Fruit fly (Drosophila melanogaster): ENCODE measurements around the gene CG6761.

Gene CG6761

DNA sequence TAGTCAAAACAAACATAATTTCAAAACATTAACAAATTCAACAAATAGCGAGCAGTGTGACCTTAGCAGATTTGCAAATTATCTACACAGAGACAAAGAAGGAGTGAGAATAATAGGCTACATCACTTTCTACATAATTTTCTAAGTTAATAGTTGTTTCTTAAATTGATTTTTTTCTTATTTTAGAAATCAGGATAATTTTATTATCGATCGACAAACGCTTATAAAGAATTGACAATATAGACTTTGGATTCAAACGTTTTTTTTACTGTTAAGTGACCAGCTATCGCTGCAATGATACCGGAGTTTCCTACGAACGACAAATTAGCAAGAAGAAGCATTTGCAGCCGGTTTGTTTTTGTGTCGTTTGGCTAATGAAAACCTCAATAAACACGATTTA is 19.7 kb upstream of the CG6761 start, which contains the start of the genes nbs and defl (continued):
- TF ChIP-seq CG15601 (tag; optimal IDR thresholded peaks at IDR 0.05), result no peak
- TF ChIP-seq dpn (GFP tag; optimal IDR thresholded peaks at IDR 0.05), result peak; percentile 77 to 86
- TF ChIP-seq sens-2 (GFP tag; IDR thresholded peaks at IDR 0.05), result no peak
- TF ChIP-seq lov (optimal IDR thresholded peaks at IDR 0.05), result no peak
- 0 out of 3 replicates have a peak, but pooled peaks have one; percentile 20 for TF ChIP-seq lov (GFP tag; IDR thresholded peaks at IDR 0.05)
- peak; percentile 72; the same call in 2 of the 3 replicates for TF ChIP-seq tgo (GFP tag; IDR thresholded peaks at IDR 0.05)
- peak; percentile 60 for TF ChIP-seq scrt (GFP tag; optimal IDR thresholded peaks at IDR 0.05)
- TF ChIP-seq ro (GFP tag; IDR thresholded peaks at IDR 0.05), result no peak
- TF ChIP-seq CG8290 (GFP tag; optimal IDR thresholded peaks at IDR 0.05), result peak; percentile 70
- TF ChIP-seq CG8290 (tag; optimal IDR thresholded peaks at IDR 0.05), result no peak
- peak; percentile 61; the same call in 3 of the 4 replicates for TF ChIP-seq Gug (GFP tag; IDR thresholded peaks at IDR 0.05)
- TF ChIP-seq CG9817 (tag; optimal IDR thresholded peaks at IDR 0.05), result peak; percentile 61
- TF ChIP-seq zen2 (GFP tag; IDR thresholded peaks at IDR 0.05; ENCODE audit: partially characterized antibody), result no peak; the same call in 2 of the 3 replicates
- peak; percentile 68 for TF ChIP-seq CG6689 (GFP tag; IDR thresholded peaks at IDR 0.05)
- no peak for TF ChIP-seq br (optimal IDR thresholded peaks at IDR 0.05)
- TF ChIP-seq pros (GFP tag; optimal IDR thresholded peaks at IDR 0.05), result no peak
- no peak for TF ChIP-seq CG1832 (GFP tag; optimal IDR thresholded peaks at IDR 0.05)
- no peak for TF ChIP-seq tll (GFP tag; optimal IDR thresholded peaks at IDR 0.05)
- TF ChIP-seq CG8944 (GFP tag; optimal IDR thresholded peaks at IDR 0.05), result peak; percentile 50
- TF ChIP-seq Vsx1 (GFP tag; optimal IDR thresholded peaks at IDR 0.05), result no peak
- TF ChIP-seq Jarid2 (GFP tag; optimal IDR thresholded peaks at IDR 0.05), result no peak
- TF ChIP-seq PHDP (tag; optimal IDR thresholded peaks at IDR 0.05), result peak; percentile 56
- TF ChIP-seq CG11398 (GFP tag; optimal IDR thresholded peaks at IDR 0.05), result no peak
- no peak for TF ChIP-seq fd102C (GFP tag; optimal IDR thresholded peaks at IDR 0.05)
- TF ChIP-seq Hr39 (optimal IDR thresholded peaks at IDR 0.05), result no peak
- peak; percentile 63 for TF ChIP-seq Atf-2 (GFP tag; optimal IDR thresholded peaks at IDR 0.05)
- TF ChIP-seq Neu2 (GFP tag; optimal IDR thresholded peaks at IDR 0.05; ENCODE audit: borderline replicate concordance), result no peak
- TF ChIP-seq CG3407 (GFP tag; optimal IDR thresholded peaks at IDR 0.05), result no peak
- TF ChIP-seq CG1602 (GFP tag; optimal IDR thresholded peaks at IDR 0.05), result peak; percentile 70
- no peak for TF ChIP-seq chinmo (GFP tag; IDR thresholded peaks at IDR 0.05; ENCODE audit: partially characterized antibody)
- peak; percentile 42; the same call in 1 of the 3 replicates for TF ChIP-seq Opbp (GFP tag; IDR thresholded peaks at IDR 0.05; ENCODE audit: partially characterized antibody)
- peak; percentile 70 for TF ChIP-seq ssp (GFP tag; IDR thresholded peaks at IDR 0.05)
- peak; percentile 60 for TF ChIP-seq CG18476 (GFP tag; optimal IDR thresholded peaks at IDR 0.05)
- TF ChIP-seq ATbp (GFP tag; optimal IDR thresholded peaks at IDR 0.05), result no peak
- peak; percentile 55 for TF ChIP-seq CG4328 (GFP tag; optimal IDR thresholded peaks at IDR 0.05)
- TF ChIP-seq fd3F (GFP tag; optimal IDR thresholded peaks at IDR 0.05), result peak; percentile 49
- TF ChIP-seq TFAM (GFP tag; optimal IDR thresholded peaks at IDR 0.05), result no peak
- TF ChIP-seq lbe (GFP tag; optimal IDR thresholded peaks at IDR 0.05), result peak; percentile 66
- TF ChIP-seq CG17361 (GFP tag; IDR thresholded peaks at IDR 0.05), result peak; percentile 86
- peak; percentile 75 for TF ChIP-seq ind (GFP tag; optimal IDR thresholded peaks at IDR 0.05)
- peak; percentile 60 for TF ChIP-seq Max (GFP tag; optimal IDR thresholded peaks at IDR 0.05)
- TF ChIP-seq CG18764 (GFP tag; optimal IDR thresholded peaks at IDR 0.05), result peak; percentile 57
- no peak for TF ChIP-seq usp (GFP tag; optimal IDR thresholded peaks at IDR 0.05)
- TF ChIP-seq Myb (GFP tag; optimal IDR thresholded peaks at IDR 0.05), result peak; percentile 48
- TF ChIP-seq sc (optimal IDR thresholded peaks at IDR 0.05), result no peak
- peak; percentile 8 for TF ChIP-seq sc (GFP tag; optimal IDR thresholded peaks at IDR 0.05)
- peak; percentile 38 for TF ChIP-seq CG34376 (GFP tag; optimal IDR thresholded peaks at IDR 0.05)
- no peak for TF ChIP-seq CG31365 (tag; optimal IDR thresholded peaks at IDR 0.05)
- no peak for TF ChIP-seq CG30431 (GFP tag; optimal IDR thresholded peaks at IDR 0.05)
- TF ChIP-seq bigmax (GFP tag; optimal IDR thresholded peaks at IDR 0.05), result no peak
- no peak for TF ChIP-seq CG11560 (tag; IDR thresholded peaks at IDR 0.05)
- TF ChIP-seq CG15011 (GFP tag; optimal IDR thresholded peaks at IDR 0.05), result no peak
